Fruit fly (Drosophila melanogaster) whole organism, wandering third instar larva: ENCODE data around the gene CG15876.
A peak's percentile ranks its signal among the peaks of the same experiment; 100 is the strongest.

ENCODE experiments used
- Abd-B ChIP-seq: fragments of >200 bp; optimal IDR thresholded peaks from 2 replicates; lab custom pipeline; 2017; ENCODE audit warnings: missing biosample characterization, missing genetic modification characterization
- CrebA ChIP-seq: fragments of 200-800 bp; sonication (Bioruptor generic); optimal IDR thresholded peaks from 2 replicates; lab custom pipeline; 2016; ENCODE audit warnings: missing biosample characterization, mild to moderate bottlenecking, missing genetic modification characterization, borderline replicate concordance
- Dfd ChIP-seq: fragments of >200 bp; optimal IDR thresholded peaks from 2 replicates; lab custom pipeline; 2017; ENCODE audit warnings: missing biosample characterization, missing genetic modification characterization
- GATAd ChIP-seq: sonication (Bioruptor generic); optimal IDR thresholded peaks from 2 replicates; lab custom pipeline; 2016; ENCODE audit warnings: missing biosample characterization, missing genetic modification characterization
- Hnf4 ChIP-seq: fragments of 200-800 bp; sonication (Bioruptor generic); optimal IDR thresholded peaks from 2 replicates; lab custom pipeline; 2016; ENCODE audit warnings: missing biosample characterization, mild to moderate bottlenecking, missing genetic modification characterization
- Jra ChIP-seq: sonication (Bioruptor generic); optimal IDR thresholded peaks from 2 replicates; lab custom pipeline; 2016; ENCODE audit warnings: missing biosample characterization, missing genetic modification characterization
- N ChIP-seq: fragments of >200 bp; optimal IDR thresholded peaks from 2 replicates; lab custom pipeline; 2018; ENCODE audit warnings: missing biosample characterization, missing external identifiers, missing genetic modification characterization
- fru ChIP-seq: fragments of 200-800 bp; sonication (Bioruptor generic); optimal IDR thresholded peaks from 3 replicates; lab custom pipeline; 2016; ENCODE audit warnings: missing biosample characterization, mild to moderate bottlenecking, missing genetic modification characterization
- h ChIP-seq: fragments of 200-800 bp; sonication (Bioruptor generic); optimal IDR thresholded peaks from 3 replicates; lab custom pipeline; 2016; ENCODE audit warnings: missing biosample characterization, mild to moderate bottlenecking, missing genetic modification characterization
- lola ChIP-seq: fragments of >200 bp; optimal IDR thresholded peaks from 2 replicates; lab custom pipeline; 2017; ENCODE audit warnings: missing biosample characterization, missing genetic modification characterization
- pan ChIP-seq: fragments of >200 bp; optimal IDR thresholded peaks from 2 replicates; lab custom pipeline; 2017
- sv ChIP-seq: fragments of 200-800 bp; sonication (Bioruptor generic); optimal IDR thresholded peaks from 3 replicates; lab custom pipeline; 2016; ENCODE audit warnings: missing biosample characterization, missing genetic modification characterization

- TF ChIP-seq h (GFP tag; lab: Kevin White, UChicago) (no peak), sv (no peak), N (no peak), Hnf4 (no peak), Dfd (GFP tag; lab: Kevin White, UChicago) (peak; percentile 92), CrebA (no peak), Abd-B (GFP tag; lab: Kevin White, UChicago) (no peak), pan (no peak), GATAd (GFP tag; lab: Kevin White, UChicago) (no peak), fru (GFP tag; lab: Kevin White, UChicago) (no peak), Jra (GFP tag; lab: Kevin White, UChicago) (no peak), lola (GFP tag; lab: Kevin White, UChicago) (no peak)
Measured at dm6 chr3L:4729805-4730204, 35.2 kb upstream of the CG15876 start.
